Fruit fly (Drosophila melanogaster): ENCODE measurements around the gene kri.

- no peak for TF ChIP-seq CG8478 (optimal IDR thresholded peaks at IDR 0.05)
- no peak for TF ChIP-seq CTCF (optimal IDR thresholded peaks at IDR 0.05)
These were observed 8.0 kb upstream of the kri start, which contains the start of gene CG42272 for dm6 chr3L:5802733-5803132.
